Fruit fly (Drosophila melanogaster) whole organism, prepupa: ENCODE measurements around the gene CG32354.

Experiments
- Blimp-1 ChIP-seq: fragments of 200-800 bp; sonication (Bioruptor generic); optimal IDR thresholded peaks from 3 replicates; lab custom pipeline; 2017; ENCODE audit warnings: missing biosample characterization, missing genetic modification characterization, mild to moderate bottlenecking, moderate library complexity, missing genetic modification reagents
- CG10631 ChIP-seq: fragments of 200-800 bp; sonication (Bioruptor generic); optimal IDR thresholded peaks from 2 replicates; lab custom pipeline; 2016; ENCODE audit warnings: missing biosample characterization, missing genetic modification characterization
- CG10669 ChIP-seq: fragments of 200-800 bp; sonication (Bioruptor generic); optimal IDR thresholded peaks from 3 replicates; lab custom pipeline; 2018; ENCODE audit warnings: missing biosample characterization, mild to moderate bottlenecking, missing genetic modification characterization, moderate library complexity
- CG11902 ChIP-seq: fragments of 200-800 bp; sonication (Bioruptor generic); optimal IDR thresholded peaks from 3 replicates; lab custom pipeline; 2016; ENCODE audit warnings: missing biosample characterization, missing genetic modification characterization
- CG15336 ChIP-seq: fragments of 200-800 bp; sonication (Bioruptor generic); IDR thresholded peaks from 2 replicates; pipeline ENCODE4 v1.3.6; 2022; ENCODE audit warnings: missing biosample characterization, missing genetic modification characterization
- CG16779 ChIP-seq: fragments of 200-800 bp; sonication (Bioruptor generic); optimal IDR thresholded peaks from 3 replicates; lab custom pipeline; 2017; ENCODE audit warnings: missing biosample characterization, mild to moderate bottlenecking, missing genetic modification characterization
- CG3032 ChIP-seq: fragments of 200-800 bp; optimal IDR thresholded peaks from 2 replicates; lab custom pipeline; 2019; ENCODE audit warnings: missing biosample characterization, mild to moderate bottlenecking, missing genetic modification characterization, moderate library complexity
- CG31627 ChIP-seq: fragments of 200-800 bp; sonication (Bioruptor generic); optimal IDR thresholded peaks from 3 replicates; lab custom pipeline; 2016; ENCODE audit warnings: missing biosample characterization, missing genetic modification characterization
- CG32006 ChIP-seq: fragments of 200-800 bp; sonication (Bioruptor generic); optimal IDR thresholded peaks from 3 replicates; lab custom pipeline; 2017; ENCODE audit warnings: missing biosample characterization, mild to moderate bottlenecking, missing genetic modification characterization
- CG3919 ChIP-seq: fragments of 200-800 bp; sonication (Bioruptor generic); optimal IDR thresholded peaks from 3 replicates; lab custom pipeline; 2016; ENCODE audit warnings: missing biosample characterization, missing genetic modification characterization
- CG4318 ChIP-seq: fragments of 200-800 bp; sonication (Bioruptor generic); optimal IDR thresholded peaks from 3 replicates; lab custom pipeline; 2017; ENCODE audit warnings: missing biosample characterization, mild to moderate bottlenecking, missing genetic modification characterization
- CG6792 ChIP-seq: fragments of 200-800 bp; sonication (Bioruptor generic); optimal IDR thresholded peaks from 3 replicates; lab custom pipeline; 2016; ENCODE audit warnings: missing biosample characterization, missing genetic modification characterization
- CG6808 ChIP-seq: fragments of 200-800 bp; sonication (Bioruptor generic); optimal IDR thresholded peaks from 3 replicates; lab custom pipeline; 2017; ENCODE audit warnings: missing biosample characterization, missing genetic modification characterization, mild to moderate bottlenecking, moderate library complexity, missing genetic modification reagents
- CG6854 ChIP-seq: fragments of 200-800 bp; sonication (Bioruptor generic); optimal IDR thresholded peaks from 2 replicates; lab custom pipeline; 2017; ENCODE audit warnings: missing biosample characterization, mild to moderate bottlenecking, missing genetic modification characterization
- CG7368 ChIP-seq: fragments of 200-800 bp; sonication (Bioruptor generic); optimal IDR thresholded peaks from 3 replicates; lab custom pipeline; 2016; ENCODE audit warnings: missing biosample characterization, missing genetic modification characterization
- CG8119 ChIP-seq: fragments of 200-800 bp; sonication (Bioruptor generic); IDR thresholded peaks from 3 replicates; pipeline ENCODE4 v1.3.6; 2022; ENCODE audit warnings: missing biosample characterization, missing genetic modification characterization
- CG8319 ChIP-seq: fragments of 200-800 bp; sonication (Bioruptor generic); optimal IDR thresholded peaks from 3 replicates; lab custom pipeline; 2016; ENCODE audit warnings: missing biosample characterization, missing genetic modification characterization
- CG9139 ChIP-seq: fragments of 200-800 bp; sonication (Bioruptor generic); optimal IDR thresholded peaks from 3 replicates; lab custom pipeline; 2017; ENCODE audit warnings: missing biosample characterization, mild to moderate bottlenecking, missing genetic modification characterization
- Eip75B ChIP-seq: fragments of 200-800 bp; sonication (Bioruptor generic); optimal IDR thresholded peaks from 3 replicates; lab custom pipeline; 2016; ENCODE audit warnings: missing biosample characterization, missing genetic modification characterization
- Eip78C ChIP-seq: fragments of 200-800 bp; sonication (Bioruptor generic); peaks from one replicate; lab custom pipeline; 2016; ENCODE audit warnings: missing biosample characterization, missing genetic modification characterization
- Eip93F ChIP-seq: fragments of 200-800 bp; sonication (Bioruptor generic); optimal IDR thresholded peaks from 2 replicates; lab custom pipeline; 2016; ENCODE audit warnings: missing biosample characterization, mild to moderate bottlenecking, missing genetic modification characterization
- Ets21C ChIP-seq: fragments of 200-800 bp; sonication (Bioruptor generic); optimal IDR thresholded peaks from 3 replicates; lab custom pipeline; 2016; ENCODE audit warnings: missing biosample characterization, missing genetic modification characterization
- Gug ChIP-seq: fragments of 200-800 bp; sonication (Bioruptor generic); IDR thresholded peaks from 2 replicates; pipeline ENCODE4 v1.3.6; 2022; ENCODE audit warnings: missing biosample characterization, missing genetic modification characterization
- Hr38 ChIP-seq: sonication (Bioruptor generic); optimal IDR thresholded peaks from 2 replicates; lab custom pipeline; 2016; ENCODE audit warnings: missing biosample characterization, missing genetic modification characterization
- Met ChIP-seq: fragments of 200-800 bp; sonication (Bioruptor generic); optimal IDR thresholded peaks from 3 replicates; lab custom pipeline; 2016; ENCODE audit warnings: missing biosample characterization, missing genetic modification characterization
- OdsH ChIP-seq: fragments of 200-800 bp; sonication (Bioruptor generic); optimal IDR thresholded peaks from 3 replicates; lab custom pipeline; 2016; ENCODE audit warnings: missing biosample characterization, missing genetic modification characterization
- Smox ChIP-seq: fragments of 200-800 bp; sonication (Bioruptor generic); optimal IDR thresholded peaks from 3 replicates; lab custom pipeline; 2016; ENCODE audit warnings: missing biosample characterization, missing genetic modification characterization
- Sox102F ChIP-seq: fragments of 200-800 bp; sonication (Bioruptor generic); optimal IDR thresholded peaks from 2 replicates; lab custom pipeline; 2016; ENCODE audit warnings: missing biosample characterization, mild to moderate bottlenecking, missing genetic modification characterization
- Sox14 ChIP-seq: fragments of 200-800 bp; sonication (Bioruptor generic); optimal IDR thresholded peaks from 3 replicates; lab custom pipeline; 2016; ENCODE audit warnings: missing biosample characterization, missing genetic modification characterization
- achi ChIP-seq: fragments of 200-800 bp; sonication (Bioruptor generic); optimal IDR thresholded peaks from 3 replicates; lab custom pipeline; 2016; ENCODE audit warnings: missing biosample characterization, missing genetic modification characterization
- acj6 ChIP-seq: fragments of 200-800 bp; sonication (Bioruptor generic); optimal IDR thresholded peaks from 3 replicates; lab custom pipeline; 2016; ENCODE audit warnings: missing biosample characterization, missing genetic modification characterization
- cyc ChIP-seq: fragments of 200-800 bp; sonication (Bioruptor generic); optimal IDR thresholded peaks from 3 replicates; lab custom pipeline; 2016; ENCODE audit warnings: missing biosample characterization, missing genetic modification characterization
- dac ChIP-seq: fragments of 200-800 bp; sonication (Bioruptor generic); optimal IDR thresholded peaks from 2 replicates; lab custom pipeline; 2017; ENCODE audit warnings: missing biosample characterization, mild to moderate bottlenecking, missing genetic modification characterization
- dsx ChIP-seq: fragments of 200-800 bp; optimal IDR thresholded peaks from 3 replicates; lab custom pipeline; 2019; ENCODE audit warnings: missing biosample characterization, mild to moderate bottlenecking, missing genetic modification characterization, moderate library complexity; ENCODE audit not compliant: poor library complexity, severe bottlenecking
- eg ChIP-seq: fragments of 200-800 bp; sonication (Bioruptor generic); IDR thresholded peaks from 3 replicates; pipeline ENCODE4 v1.3.6; 2022; ENCODE audit warnings: missing biosample characterization, missing genetic modification characterization
- esn ChIP-seq: fragments of 200-800 bp; sonication (Bioruptor generic); optimal IDR thresholded peaks from 2 replicates; lab custom pipeline; 2016; ENCODE audit warnings: missing biosample characterization, mild to moderate bottlenecking, missing genetic modification characterization, moderate library complexity
- fd59A ChIP-seq: fragments of 200-800 bp; sonication (Bioruptor generic); optimal IDR thresholded peaks from 2 replicates; lab custom pipeline; 2017; ENCODE audit warnings: missing biosample characterization, mild to moderate bottlenecking, missing genetic modification characterization, missing genetic modification reagents
- fd85E ChIP-seq: fragments of 200-800 bp; sonication (Bioruptor generic); optimal IDR thresholded peaks from 3 replicates; lab custom pipeline; 2016; ENCODE audit warnings: missing biosample characterization, missing genetic modification characterization
- fkh ChIP-seq: fragments of 200-800 bp; sonication (Bioruptor generic); optimal IDR thresholded peaks from 3 replicates; lab custom pipeline; 2017; ENCODE audit warnings: missing biosample characterization, mild to moderate bottlenecking, missing genetic modification characterization, moderate library complexity
- lz ChIP-seq: fragments of 200-800 bp; sonication (Bioruptor generic); optimal IDR thresholded peaks from 3 replicates; lab custom pipeline; 2016; ENCODE audit warnings: missing biosample characterization, missing genetic modification characterization
- pdm3 ChIP-seq: fragments of 200-800 bp; sonication (Bioruptor generic); optimal IDR thresholded peaks from 3 replicates; lab custom pipeline; 2016; ENCODE audit warnings: missing biosample characterization, missing genetic modification characterization
- salr ChIP-seq, 2 experiments: fragments of 200-800 bp; sonication (Bioruptor generic); optimal IDR thresholded peaks; 3 replicates each; lab custom pipeline; 2016 to 2018; ENCODE audit warnings: missing biosample characterization in 2 of 2, missing genetic modification characterization in 2 of 2, mild to moderate bottlenecking in 1 of 2
- spab ChIP-seq: fragments of 200-800 bp; sonication (Bioruptor generic); optimal IDR thresholded peaks from 2 replicates; lab custom pipeline; 2017; ENCODE audit warnings: missing biosample characterization, mild to moderate bottlenecking, missing genetic modification characterization, missing genetic modification reagents
- ss ChIP-seq, 2 experiments: fragments of 200-800 bp; sonication (Bioruptor generic); optimal IDR thresholded peaks; 2 replicates in 1 of 2; 3 replicates in 1 of 2; lab custom pipeline; 2017 to 2018; ENCODE audit warnings: mild to moderate bottlenecking in 2 of 2, missing biosample characterization in 2 of 2, missing genetic modification characterization in 2 of 2, moderate library complexity in 1 of 2
- svp ChIP-seq: fragments of 200-800 bp; sonication (Bioruptor generic); peaks from one replicate; lab custom pipeline; 2016; ENCODE audit warnings: missing biosample characterization, missing genetic modification characterization
- vri ChIP-seq: fragments of 200-800 bp; sonication (Bioruptor generic); optimal IDR thresholded peaks from 3 replicates; lab custom pipeline; 2016; ENCODE audit warnings: missing biosample characterization, mild to moderate bottlenecking, missing genetic modification characterization

The CG32354 gene

dm6 chr3L:8370922-8371321, 51.1 kb downstream of the CG32354 start (continued):
- peak; percentile 44 for TF ChIP-seq Sox14 (GFP tag; lab: Kevin White, UChicago)
- TF ChIP-seq OdsH (GFP tag; lab: Kevin White, UChicago): peak; percentile 14
- TF ChIP-seq Smox (GFP tag; lab: Kevin White, UChicago): peak; percentile 64
- peak; percentile 61 for TF ChIP-seq esn (GFP tag; lab: Kevin White, UChicago)
- TF ChIP-seq CG3919 (GFP tag; lab: Kevin White, UChicago): peak; percentile 4
- TF ChIP-seq dac (GFP tag; lab: Kevin White, UChicago): no peak
- TF ChIP-seq Eip78C (GFP tag; lab: Kevin White, UChicago): peak; percentile 80
- TF ChIP-seq ss (GFP tag; optimal IDR thresholded peaks at IDR 0.05; lab: Kevin White, UChicago): no peak

dm6 chr3L:8369456-8369855, 52.5 kb downstream of the CG32354 start:
- TF ChIP-seq svp (GFP tag; lab: Kevin White, UChicago) (peak; percentile 50), fd85E (GFP tag; lab: Kevin White, UChicago) (no peak), achi (GFP tag; lab: Kevin White, UChicago) (no peak), CG32006 (no peak), Blimp-1 (GFP tag; lab: Kevin White, UChicago) (peak; percentile 79), Sox102F (GFP tag; lab: Kevin White, UChicago) (peak; percentile 0), salr (GFP tag; optimal IDR thresholded peaks at IDR 0.05; lab: Kevin White, UChicago) (no peak), Eip78C (GFP tag; lab: Kevin White, UChicago) (peak; percentile 8), CG6854 (GFP tag; lab: Kevin White, UChicago) (peak; percentile 18)

- TF ChIP-seq CG4318 (GFP tag; lab: Kevin White, UChicago) (no peak), pdm3 (GFP tag; lab: Kevin White, UChicago) (peak; percentile 23), fd59A (GFP tag; lab: Kevin White, UChicago) (no peak), CG32006 (peak; percentile 11), ss (GFP tag; optimal IDR thresholded peaks at IDR 0.05; lab: Kevin White, UChicago) (no peak), CG31627 (peak; percentile 78), lz (peak; percentile 56), acj6 (peak; percentile 35), CG10631 (GFP tag; lab: Kevin White, UChicago) (no peak), Hr38 (GFP tag; lab: Kevin White, UChicago) (no peak), CG8319 (GFP tag; lab: Kevin White, UChicago) (no peak), CG10669 (no peak), CG8119 (GFP tag; lab: Robert Waterston, UW) (no peak), Eip93F (GFP tag; lab: Kevin White, UChicago) (peak; percentile 2), eg (GFP tag; lab: Robert Waterston, UW) (no peak), CG3919 (GFP tag; lab: Kevin White, UChicago) (peak; percentile 42), Eip78C (GFP tag; lab: Kevin White, UChicago) (peak; percentile 60), CG3032 (no peak), CG6854 (GFP tag; lab: Kevin White, UChicago) (peak; percentile 4), fkh (GFP tag; lab: Kevin White, UChicago) (no peak), vri (GFP tag; lab: Kevin White, UChicago) (peak; percentile 42), CG9139 (GFP tag; lab: Kevin White, UChicago) (no peak), CG7368 (GFP tag; lab: Kevin White, UChicago) (no peak), CG6792 (GFP tag; lab: Kevin White, UChicago) (peak; percentile 22), Met (GFP tag; lab: Kevin White, UChicago) (peak; percentile 84), svp (GFP tag; lab: Kevin White, UChicago) (peak; percentile 88), Smox (GFP tag; lab: Kevin White, UChicago) (peak; percentile 76), CG11902 (GFP tag; lab: Kevin White, UChicago) (peak; percentile 44), dsx (GFP tag; lab: Kevin White, UChicago) (no peak), Ets21C (GFP tag; lab: Kevin White, UChicago) (peak; percentile 48), CG6808 (no peak), fd85E (GFP tag; lab: Kevin White, UChicago) (no peak), cyc (GFP tag; lab: Kevin White, UChicago) (peak; percentile 77), Gug (GFP tag; lab: Robert Waterston, UW) (no peak), spab (GFP tag; lab: Kevin White, UChicago) (no peak), CG15336 (no peak), CG16779 (tag; lab: Kevin White, UChicago) (no peak), Eip75B (GFP tag; lab: Kevin White, UChicago) (no peak)
These were observed 53.2 kb downstream of the CG32354 start for dm6 chr3L:8368694-8369344.
